Fruit fly (Drosophila melanogaster) whole organism, pupa: ENCODE data around the gene CG3226.
A peak's percentile ranks its signal among the peaks of the same experiment; 100 is the strongest.

Experiments
- CG10348 ChIP-seq: fragments of 200-800 bp; sonication (Bioruptor generic); IDR thresholded peaks from 2 replicates; pipeline ENCODE4 v1.3.6; 2022; ENCODE audit warnings: missing biosample characterization, missing genetic modification characterization
- CG32121 ChIP-seq: fragments of 200-800 bp; sonication (Bioruptor generic); IDR thresholded peaks from 2 replicates; pipeline ENCODE4 v1.3.6; 2022; ENCODE audit warnings: missing biosample characterization, missing genetic modification characterization
- EcR ChIP-seq: fragments of 200-800 bp; sonication (Bioruptor generic); optimal IDR thresholded peaks from 3 replicates; lab custom pipeline; 2019; ENCODE audit warnings: missing biosample characterization, missing genetic modification characterization, mild to moderate bottlenecking, moderate library complexity, missing genetic modification reagents

dm6 chrX:6687267-6687666, 33.2 kb upstream of the CG3226 start, which contains the start of gene CG44303:
- TF ChIP-seq EcR (GFP tag; lab: Kevin White, UChicago) (peak; percentile 43), CG32121 (no peak), CG10348 (GFP tag; lab: Robert Waterston, UW) (no peak)
